Worm (Caenorhabditis elegans) whole organism, L1 larva: ENCODE measurements around the gene F52E10.4.

Experiments used
- C04F5.9 ChIP-seq: sonication (generic microtip); optimal IDR thresholded peaks from 2 replicates; lab custom pipeline; 2016; ENCODE audit warnings: missing genetic modification characterization, missing compliant biosample characterization
- C16A3.4 ChIP-seq: fragments of 150-350 bp; optimal IDR thresholded peaks from 2 replicates; lab custom pipeline; 2014; ENCODE audit warnings: missing biosample characterization, missing genetic modification characterization
- C34B4.2 ChIP-seq: sonication (generic microtip); optimal IDR thresholded peaks from 2 replicates; lab custom pipeline; 2017; ENCODE audit warnings: mild to moderate bottlenecking, missing genetic modification characterization, missing compliant biosample characterization
- F16B12.6 ChIP-seq: fragments of 150-350 bp; optimal IDR thresholded peaks from 2 replicates; lab custom pipeline; 2014; ENCODE audit warnings: missing biosample characterization, missing genetic modification characterization
- Y116A8C.19 ChIP-seq: sonication (generic microtip); optimal IDR thresholded peaks from 2 replicates; lab custom pipeline; 2016; ENCODE audit warnings: missing compliant biosample characterization, missing genetic modification characterization, borderline replicate concordance
- alr-1 ChIP-seq: fragments of 200-800 bp; sonication (Bioruptor generic); optimal IDR thresholded peaks from 2 replicates; lab custom pipeline; 2018; ENCODE audit warnings: borderline replicate concordance, mild to moderate bottlenecking, missing genetic modification characterization, missing compliant biosample characterization
- aly-2 ChIP-seq: fragments of 150-350 bp; optimal IDR thresholded peaks from 2 replicates; lab custom pipeline; 2014; ENCODE audit warnings: missing biosample characterization, missing genetic modification characterization
- ceh-8 ChIP-seq: fragments of 200-800 bp; sonication (Bioruptor generic); optimal IDR thresholded peaks from 2 replicates; lab custom pipeline; 2018; ENCODE audit warnings: mild to moderate bottlenecking, missing genetic modification characterization, moderate library complexity, missing compliant biosample characterization
- ceh-82 ChIP-seq, 3 experiments: fragments of 150-350 bp in 1 of 3; sonication (generic microtip) in 2 of 3; optimal IDR thresholded peaks; 2 replicates each; lab custom pipeline; 2014 to 2017; ENCODE audit warnings: missing biosample characterization in 3 of 3, missing genetic modification characterization in 3 of 3
- ceh-88 ChIP-seq: fragments of 200-800 bp; sonication (Bioruptor generic); IDR thresholded peaks from 2 replicates; pipeline ENCODE4 v1.3.6; 2022; ENCODE audit warnings: missing genetic modification characterization, missing compliant biosample characterization
- ceh-90 ChIP-seq: sonication (generic microtip); optimal IDR thresholded peaks from 2 replicates; lab custom pipeline; 2016; ENCODE audit warnings: missing genetic modification characterization, missing compliant biosample characterization
- egl-13 ChIP-seq: sonication (generic microtip); optimal IDR thresholded peaks from 2 replicates; lab custom pipeline; 2016; ENCODE audit warnings: missing genotype, missing genetic modification reagents, missing genetic modification characterization, missing compliant biosample characterization
- egl-27 ChIP-seq, 2 experiments: fragments of 150-350 bp in 1 of 2; sonication (generic microtip); optimal IDR thresholded peaks; 3 replicates each; lab custom pipeline; 2017 to 2018; ENCODE audit warnings: missing biosample characterization in 2 of 2, missing genetic modification characterization in 2 of 2, missing genetic modification reagents in 2 of 2
- elt-2 ChIP-seq: sonication (generic microtip); optimal IDR thresholded peaks from 2 replicates; lab custom pipeline; 2016; ENCODE audit warnings: missing genetic modification characterization, mild to moderate bottlenecking, inconsistent platforms, missing compliant biosample characterization, missing genetic modification reagents
- ets-5 ChIP-seq: fragments of 200-800 bp; sonication (Bioruptor generic); IDR thresholded peaks from 2 replicates; pipeline ENCODE4 v1.3.6; 2022; ENCODE audit warnings: missing genetic modification characterization, missing compliant biosample characterization
- fkh-10 ChIP-seq: sonication (generic microtip); optimal IDR thresholded peaks from 2 replicates; lab custom pipeline; 2017; ENCODE audit warnings: missing biosample characterization, missing genetic modification reagents, missing genetic modification characterization
- fkh-4 ChIP-seq: sonication (generic microtip); optimal IDR thresholded peaks from 2 replicates; lab custom pipeline; 2016; ENCODE audit warnings: missing compliant biosample characterization, missing genetic modification characterization, borderline replicate concordance
- fkh-8 ChIP-seq: sonication (generic microtip); optimal IDR thresholded peaks from 2 replicates; lab custom pipeline; 2016; ENCODE audit warnings: mild to moderate bottlenecking, missing genetic modification characterization, missing compliant biosample characterization
- grh-1 ChIP-seq: fragments of 200-800 bp; sonication (Bioruptor generic); IDR thresholded peaks from 2 replicates; pipeline ENCODE4 v1.3.6; 2022; ENCODE audit warnings: missing genetic modification reagents, missing genetic modification characterization, missing compliant biosample characterization
- isw-1 ChIP-seq: fragments of 200-800 bp; sonication (Bioruptor generic); IDR thresholded peaks from 2 replicates; pipeline ENCODE4 v1.3.6; 2022; ENCODE audit warnings: missing genetic modification characterization, missing compliant biosample characterization
- jun-1 ChIP-seq: fragments of 150-350 bp; optimal IDR thresholded peaks from 2 replicates; lab custom pipeline; 2014; ENCODE audit warnings: missing biosample characterization, missing genetic modification reagents, missing genetic modification characterization
- lin-13 ChIP-seq: fragments of 150-350 bp; optimal IDR thresholded peaks from 2 replicates; lab custom pipeline; 2014; ENCODE audit warnings: missing biosample characterization, missing genetic modification reagents, missing genetic modification characterization
- lin-39 ChIP-seq: fragments of 150-350 bp; optimal IDR thresholded peaks from 2 replicates; lab custom pipeline; 2014; ENCODE audit warnings: missing biosample characterization, missing genetic modification reagents, missing genetic modification characterization
- lsy-2 ChIP-seq, 2 experiments: fragments of 150-350 bp; optimal IDR thresholded peaks; 2 replicates each; lab custom pipeline; 2014; ENCODE audit warnings: missing biosample characterization in 2 of 2, missing genetic modification characterization in 2 of 2
- nhr-20 ChIP-seq: sonication (generic microtip); optimal IDR thresholded peaks from 2 replicates; lab custom pipeline; 2016; ENCODE audit warnings: mild to moderate bottlenecking, missing genetic modification characterization, missing compliant biosample characterization
- nhr-237 ChIP-seq: fragments of 150-350 bp; optimal IDR thresholded peaks from 2 replicates; lab custom pipeline; 2014; ENCODE audit warnings: missing biosample characterization, missing genetic modification characterization
- nhr-28 ChIP-seq: fragments of 150-350 bp; optimal IDR thresholded peaks from 2 replicates; lab custom pipeline; 2014; ENCODE audit warnings: missing biosample characterization, missing genetic modification characterization
- nhr-76 ChIP-seq: sonication (generic microtip); optimal IDR thresholded peaks from 2 replicates; lab custom pipeline; 2017; ENCODE audit warnings: missing biosample characterization, missing genetic modification characterization
- nhr-84 ChIP-seq: sonication (generic microtip); optimal IDR thresholded peaks from 2 replicates; lab custom pipeline; 2017; ENCODE audit warnings: missing biosample characterization, missing genetic modification characterization
- nhr-85 ChIP-seq: sonication (generic microtip); peaks from one replicate; lab custom pipeline; 2016; ENCODE audit warnings: missing genetic modification characterization, inconsistent platforms, missing compliant biosample characterization
- snpc-4 ChIP-seq: fragments of 150-350 bp; optimal IDR thresholded peaks from 2 replicates; lab custom pipeline; 2014; ENCODE audit warnings: missing biosample characterization, missing genetic modification characterization
- sox-4 ChIP-seq: sonication (generic microtip); optimal IDR thresholded peaks from 2 replicates; lab custom pipeline; 2016; ENCODE audit warnings: missing genetic modification characterization, missing compliant biosample characterization
- sptf-1 ChIP-seq: fragments of 150-350 bp; optimal IDR thresholded peaks from 2 replicates; lab custom pipeline; 2014; ENCODE audit warnings: missing biosample characterization, missing genetic modification characterization
- sup-37 ChIP-seq: fragments of 200-800 bp; sonication (Bioruptor generic); optimal IDR thresholded peaks from 2 replicates; lab custom pipeline; 2018; ENCODE audit warnings: mild to moderate bottlenecking, missing genetic modification characterization, missing compliant biosample characterization
- swsn-7 ChIP-seq: sonication (generic microtip); optimal IDR thresholded peaks from 2 replicates; lab custom pipeline; 2016; ENCODE audit warnings: missing genetic modification characterization, missing compliant biosample characterization
- tbx-2 ChIP-seq: sonication (generic microtip); optimal IDR thresholded peaks from 2 replicates; lab custom pipeline; 2016; ENCODE audit warnings: missing genetic modification characterization, missing compliant biosample characterization
- tlp-1 ChIP-seq: fragments of 150-350 bp; optimal IDR thresholded peaks from 2 replicates; lab custom pipeline; 2014; ENCODE audit warnings: missing biosample characterization, missing genetic modification characterization
- unc-130 ChIP-seq: fragments of 150-350 bp; optimal IDR thresholded peaks from 2 replicates; lab custom pipeline; 2017; ENCODE audit warnings: missing biosample characterization, missing genetic modification characterization, inconsistent platforms
- unc-86 ChIP-seq: sonication (generic microtip); optimal IDR thresholded peaks from 2 replicates; lab custom pipeline; 2016; ENCODE audit warnings: missing genetic modification characterization, missing compliant biosample characterization
- unc-98 ChIP-seq: fragments of 200-800 bp; sonication (Bioruptor generic); IDR thresholded peaks from 2 replicates; pipeline ENCODE4 v1.3.6; 2022; ENCODE audit warnings: missing genetic modification characterization, missing compliant biosample characterization
- xbp-1 ChIP-seq: sonication (generic microtip); optimal IDR thresholded peaks from 2 replicates; lab custom pipeline; 2016; ENCODE audit warnings: missing genetic modification characterization, missing compliant biosample characterization
- zag-1 ChIP-seq: fragments of 150-350 bp; optimal IDR thresholded peaks from 2 replicates; lab custom pipeline; 2014; ENCODE audit warnings: missing biosample characterization, missing genetic modification characterization
- zip-4 ChIP-seq: fragments of 200-800 bp; sonication (Bioruptor generic); optimal IDR thresholded peaks from 2 replicates; lab custom pipeline; 2018; ENCODE audit warnings: mild to moderate bottlenecking, missing genetic modification characterization, moderate library complexity, missing compliant biosample characterization
- ztf-4 ChIP-seq: fragments of 150-350 bp; optimal IDR thresholded peaks from 2 replicates; lab custom pipeline; 2014; ENCODE audit warnings: missing biosample characterization, missing genetic modification characterization

The F52E10.4 gene

ce11 chrX:16331932-16332485 is 39.2 kb upstream of the F52E10.4 start, which contains the start of gene taf-3 (continued):
- TF ChIP-seq swsn-7 (tag; lab: Kevin White, UChicago) (peak; percentile 22), lsy-2 (tag; optimal IDR thresholded peaks at IDR 0.05; lab: Kevin White, UChicago) (peak; percentile 22 to 64), ceh-90 (no peak), sup-37 (GFP tag; lab: Kevin White, UChicago) (no peak), C04F5.9 (tag; lab: Kevin White, UChicago) (no peak), zip-4 (GFP tag; lab: Kevin White, UChicago) (no peak), egl-13 (tag; lab: Kevin White, UChicago) (no peak), alr-1 (tag; lab: Kevin White, UChicago) (no peak), lin-13 (GFP tag; lab: Kevin White, UChicago) (no peak), elt-2 (tag; lab: Kevin White, UChicago) (peak; percentile 25), ceh-88 (GFP tag; lab: Robert Waterston, UW) (no peak), C34B4.2 (tag; lab: Kevin White, UChicago) (no peak), aly-2 (tag; lab: Kevin White, UChicago) (no peak), C16A3.4 (peak; percentile 59), isw-1 (no peak), ceh-82 (tag; optimal IDR thresholded peaks at IDR 0.05; lab: Kevin White, UChicago) (peak in 1 of 3 experiments; percentile 61), ets-5 (GFP tag; lab: Robert Waterston, UW) (no peak), F16B12.6 (no peak), nhr-237 (tag; lab: Kevin White, UChicago) (no peak), egl-27 (tag; optimal IDR thresholded peaks at IDR 0.05; lab: Kevin White, UChicago) (no peak), nhr-28 (tag; lab: Kevin White, UChicago) (no peak), zag-1 (tag; lab: Kevin White, UChicago) (no peak), unc-86 (tag; lab: Kevin White, UChicago) (no peak), nhr-20 (tag; lab: Kevin White, UChicago) (peak; percentile 62), unc-130 (tag; lab: Kevin White, UChicago) (no peak), nhr-84 (tag; lab: Kevin White, UChicago) (no peak), ztf-4 (tag; lab: Kevin White, UChicago) (no peak), jun-1 (no peak), nhr-76 (no peak), unc-98 (GFP tag; lab: Robert Waterston, UW) (no peak), ceh-8 (GFP tag; lab: Kevin White, UChicago) (no peak), lin-39 (tag; lab: Kevin White, UChicago) (no peak), fkh-10 (GFP tag; lab: Kevin White, UChicago) (no peak), tbx-2 (tag; lab: Kevin White, UChicago) (peak; percentile 43), Y116A8C.19 (tag; lab: Kevin White, UChicago) (no peak), nhr-85 (tag; lab: Kevin White, UChicago) (peak; percentile 35), fkh-4 (tag; lab: Kevin White, UChicago) (no peak), tlp-1 (tag; lab: Kevin White, UChicago) (no peak), fkh-8 (no peak), xbp-1 (tag; lab: Kevin White, UChicago) (peak; percentile 15), sptf-1 (tag; lab: Kevin White, UChicago) (no peak), grh-1 (no peak), sox-4 (tag; lab: Kevin White, UChicago) (no peak), snpc-4 (tag; lab: Kevin White, UChicago) (no peak)
